Worm (Caenorhabditis elegans) whole organism, young adult: ENCODE results near the gene C44B7.7.
A peak's percentile ranks its signal among the peaks of the same experiment; 100 is the strongest.

Experiments used
- F23B12.7 ChIP-seq: sonication (generic microtip); optimal IDR thresholded peaks from 2 replicates; lab custom pipeline; 2017; ENCODE audit warnings: missing genetic modification characterization, mild to moderate bottlenecking, missing compliant biosample characterization, antibody characterized with exemption, moderate library complexity; ENCODE audit not compliant: insufficient read depth
- F33H1.4 ChIP-seq: fragments of 200-800 bp; sonication (Bioruptor generic); IDR thresholded peaks from 2 replicates; pipeline ENCODE4 v1.3.6; 2022; ENCODE audit warnings: missing genetic modification reagents, missing genetic modification characterization, missing compliant biosample characterization
- F37B4.10 ChIP-seq: fragments of 200-800 bp; sonication (Bioruptor generic); IDR thresholded peaks from 2 replicates; pipeline ENCODE4 v1.3.6; 2022; ENCODE audit warnings: missing genetic modification characterization, missing compliant biosample characterization
- K11D2.4 ChIP-seq: fragments of 200-800 bp; sonication (Bioruptor generic); IDR thresholded peaks from 2 replicates; pipeline ENCODE4 v1.3.6; 2022; ENCODE audit warnings: missing genetic modification reagents, missing genetic modification characterization, missing compliant biosample characterization
- ama-1 ChIP-seq, 3 experiments: fragments of 150-350 bp in 1 of 3; sonication (generic microtip) in 2 of 3; optimal IDR thresholded peaks; 2 replicates each; lab custom pipeline; 2014 to 2018; ENCODE audit warnings: missing biosample characterization in 2 of 3, missing genetic modification characterization in 2 of 3, missing genetic modification reagents in 2 of 3
- ets-4 ChIP-seq: fragments of 200-800 bp; sonication (Bioruptor generic); optimal IDR thresholded peaks from 2 replicates; lab custom pipeline; 2018; ENCODE audit warnings: mild to moderate bottlenecking, missing genetic modification characterization, missing compliant biosample characterization
- hsf-1 ChIP-seq: fragments of 200-800 bp; sonication (Bioruptor generic); IDR thresholded peaks from 2 replicates; pipeline ENCODE4 v1.3.6; 2022; ENCODE audit warnings: missing genetic modification reagents, missing genetic modification characterization, missing compliant biosample characterization
- rec-8 ChIP-seq, 2 experiments: sonication (generic microtip); optimal IDR thresholded peaks; 2 replicates each; lab custom pipeline; 2016; ENCODE audit warnings: mild to moderate bottlenecking in 2 of 2, missing genetic modification characterization in 2 of 2, missing genetic modification reagents in 2 of 2, missing genotype in 2 of 2, missing biosample characterization in 1 of 2, missing compliant biosample characterization in 1 of 2, moderate library complexity in 1 of 2
- sptf-2 ChIP-seq: fragments of 200-800 bp; sonication (Bioruptor generic); optimal IDR thresholded peaks from 2 replicates; lab custom pipeline; 2018; ENCODE audit warnings: mild to moderate bottlenecking, missing genetic modification characterization, missing compliant biosample characterization
- unc-130 ChIP-seq: sonication (generic microtip); optimal IDR thresholded peaks from 2 replicates; lab custom pipeline; 2016; ENCODE audit warnings: missing genetic modification reagents, missing genetic modification characterization, missing compliant biosample characterization
- ztf-18 ChIP-seq: sonication (generic microtip); optimal IDR thresholded peaks from 2 replicates; lab custom pipeline; 2016; ENCODE audit warnings: missing genotype, mild to moderate bottlenecking, missing genetic modification characterization, missing compliant biosample characterization
- ztf-3 ChIP-seq: fragments of 200-800 bp; sonication (Bioruptor generic); optimal IDR thresholded peaks from 2 replicates; lab custom pipeline; 2018; ENCODE audit warnings: mild to moderate bottlenecking, missing genetic modification characterization, missing compliant biosample characterization

DNA sequence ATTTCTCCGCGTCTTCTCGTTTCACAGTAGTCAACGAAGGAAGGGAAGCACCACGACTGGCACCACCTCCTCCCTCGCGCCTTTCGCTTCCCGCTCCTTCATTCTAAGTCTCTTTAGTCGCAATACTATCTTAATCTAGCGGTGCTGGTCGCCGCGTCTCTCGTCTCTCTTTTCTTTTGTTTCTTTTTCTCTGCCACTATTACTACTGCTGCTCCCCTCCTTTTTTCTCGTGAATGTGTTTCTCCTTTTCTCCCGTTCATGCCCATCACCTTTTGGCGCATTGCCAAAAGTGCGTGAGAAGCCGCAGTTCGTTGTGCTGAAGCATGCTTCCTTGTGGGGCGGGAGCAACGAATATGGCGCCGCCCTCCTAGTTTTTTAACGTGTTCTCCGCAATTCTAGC is 46.5 kb upstream of the C44B7.7 start:
- TF ChIP-seq hsf-1, result no peak
- TF ChIP-seq K11D2.4 (GFP tag; lab: Robert Waterston, UW), result no peak
- no peak for TF ChIP-seq rec-8 (tag; optimal IDR thresholded peaks at IDR 0.05; lab: Kevin White, UChicago)
- TF ChIP-seq F23B12.7 (tag; lab: Kevin White, UChicago), result no peak
- no peak for TF ChIP-seq F37B4.10 (GFP tag; lab: Robert Waterston, UW)
- peak; percentile 21 for TF ChIP-seq ztf-18 (tag; lab: Kevin White, UChicago)
- no peak for TF ChIP-seq ztf-3 (GFP tag; lab: Kevin White, UChicago)
- no peak for TF ChIP-seq unc-130 (GFP tag; lab: Kevin White, UChicago)
- TF ChIP-seq sptf-2 (GFP tag; lab: Kevin White, UChicago), result no peak
- TF ChIP-seq ama-1 (optimal IDR thresholded peaks at IDR 0.05; lab: Kevin White, UChicago), result no peak
- TF ChIP-seq ama-1 (GFP tag; optimal IDR thresholded peaks at IDR 0.05; lab: Kevin White, UChicago), result no peak
- TF ChIP-seq ets-4 (GFP tag; lab: Kevin White, UChicago), result peak; percentile 39
- TF ChIP-seq F33H1.4 (GFP tag; lab: Robert Waterston, UW), result no peak
